Worm (Caenorhabditis elegans) whole organism, L4 larva: ENCODE measurements around the gene F44A2.7.

ENCODE experiments used
- F49E8.2 ChIP-seq: sonication (generic microtip); optimal IDR thresholded peaks from 2 replicates; lab custom pipeline; 2016; ENCODE audit warnings: missing compliant biosample characterization, mild to moderate bottlenecking, missing genetic modification characterization, borderline replicate concordance
- R02D3.7 ChIP-seq: fragments of 150-350 bp; sonication (generic microtip); optimal IDR thresholded peaks from 3 replicates; lab custom pipeline; 2014; ENCODE audit warnings: missing biosample characterization, missing genetic modification characterization
- dpl-1 ChIP-seq: fragments of 150-350 bp; optimal IDR thresholded peaks from 2 replicates; lab custom pipeline; 2014; ENCODE audit warnings: missing biosample characterization, missing genetic modification reagents, missing genetic modification characterization
- fkh-10 ChIP-seq: fragments of 150-350 bp; optimal IDR thresholded peaks from 2 replicates; lab custom pipeline; 2014; ENCODE audit warnings: missing biosample characterization, missing genetic modification reagents, missing genetic modification characterization
- lsy-2 ChIP-seq, 2 experiments: fragments of 150-350 bp in 1 of 2; sonication (generic microtip) in 1 of 2; optimal IDR thresholded peaks; 2 replicates each; lab custom pipeline; 2014 to 2017; ENCODE audit warnings: missing biosample characterization in 2 of 2, missing genetic modification characterization in 2 of 2
- mdt-29 ChIP-seq: fragments of 200-800 bp; sonication (Bioruptor generic); IDR thresholded peaks from 2 replicates; pipeline ENCODE4 v1.3.6; 2022; ENCODE audit warnings: missing genetic modification reagents, missing genetic modification characterization, missing compliant biosample characterization
- nhr-28 ChIP-seq: fragments of 150-350 bp; optimal IDR thresholded peaks from 2 replicates; lab custom pipeline; 2014; ENCODE audit warnings: missing biosample characterization, missing genetic modification characterization
- nhr-76 ChIP-seq: fragments of 150-350 bp; optimal IDR thresholded peaks from 2 replicates; lab custom pipeline; 2014; ENCODE audit warnings: missing biosample characterization, missing genetic modification characterization
- snpc-4 ChIP-seq: fragments of 150-350 bp; optimal IDR thresholded peaks from 2 replicates; lab custom pipeline; 2014; ENCODE audit warnings: missing biosample characterization, missing genetic modification characterization
- spr-3 ChIP-seq: fragments of 200-800 bp; sonication (Bioruptor generic); optimal IDR thresholded peaks from 2 replicates; lab custom pipeline; 2018; ENCODE audit warnings: mild to moderate bottlenecking, missing genetic modification characterization, missing compliant biosample characterization
- unc-62 ChIP-seq, 3 experiments: fragments of 150-350 bp in 1 of 3; sonication (generic microtip); optimal IDR thresholded peaks in 2 of 3; peaks in 1 of 3; 1 replicate in 1 of 3; 2 replicates in 2 of 3; lab custom pipeline; 2014 to 2017; ENCODE audit warnings: missing biosample characterization in 3 of 3, missing genetic modification characterization in 3 of 3, missing genetic modification reagents in 3 of 3, missing genotype in 1 of 3

DNA sequence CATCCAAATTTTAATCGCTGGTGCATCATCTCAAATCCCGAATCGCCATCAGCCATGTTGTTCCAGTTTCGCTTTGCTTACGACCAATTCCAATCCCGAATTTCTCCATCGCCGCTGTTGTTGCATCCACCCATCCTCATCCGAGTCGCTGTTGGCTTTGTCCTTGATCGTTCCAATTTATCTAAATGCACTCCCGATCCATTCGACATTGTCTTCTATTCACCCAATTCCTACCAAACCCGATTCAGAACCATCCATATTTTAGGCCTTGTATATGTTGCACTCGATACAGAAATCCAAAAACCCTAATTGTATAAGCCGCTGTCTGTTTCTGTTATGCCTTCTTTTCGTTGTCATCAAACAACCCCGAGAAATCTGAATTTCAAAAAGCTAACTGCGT lies 19.0 kb downstream of the F44A2.7 start:
- TF ChIP-seq unc-62 (GFP tag; optimal IDR thresholded peaks at IDR 0.05 in 1 of 2; lab: Kevin White, UChicago) (no peak), unc-62 (tag; optimal IDR thresholded peaks at IDR 0.05; lab: Kevin White, UChicago) (no peak), fkh-10 (no peak), nhr-76 (tag; lab: Kevin White, UChicago) (no peak), spr-3 (GFP tag; lab: Kevin White, UChicago) (no peak), mdt-29 (GFP tag; lab: Robert Waterston, UW) (peak; percentile 71), lsy-2 (tag; optimal IDR thresholded peaks at IDR 0.05; lab: Kevin White, UChicago) (no peak), snpc-4 (tag; lab: Kevin White, UChicago) (no peak), nhr-28 (tag; lab: Kevin White, UChicago) (no peak), F49E8.2 (tag; lab: Kevin White, UChicago) (no peak), dpl-1 (GFP tag; lab: Kevin White, UChicago) (no peak), R02D3.7 (tag; lab: Kevin White, UChicago) (no peak)
